Worm (Caenorhabditis elegans) whole organism, mixed stage, embryonic: ENCODE results near the gene F26F2.4.

Experiments
- ceh-39 ChIP-seq: fragments of 150-350 bp; optimal IDR thresholded peaks from 2 replicates; lab custom pipeline; 2014; ENCODE audit warnings: missing biosample characterization, missing genetic modification characterization
- ces-1 ChIP-seq: fragments of 150-350 bp; optimal IDR thresholded peaks from 2 replicates; lab custom pipeline; 2014; ENCODE audit warnings: missing biosample characterization, missing genetic modification reagents, missing genetic modification characterization
- elt-1 ChIP-seq: sonication (generic microtip); optimal IDR thresholded peaks from 2 replicates; lab custom pipeline; 2017; ENCODE audit warnings: missing genetic modification characterization, mild to moderate bottlenecking, missing compliant biosample characterization, antibody characterized with exemption, moderate library complexity, borderline replicate concordance; ENCODE audit not compliant: insufficient read depth
- lin-13 ChIP-seq: fragments of 150-350 bp; optimal IDR thresholded peaks from 2 replicates; lab custom pipeline; 2014; ENCODE audit warnings: missing biosample characterization, missing genetic modification characterization
- mep-1 ChIP-seq: fragments of 150-350 bp; optimal IDR thresholded peaks from 2 replicates; lab custom pipeline; 2017; ENCODE audit warnings: missing biosample characterization, missing genetic modification reagents, missing genetic modification characterization, inconsistent platforms
- nhr-237 ChIP-seq: fragments of 150-350 bp; optimal IDR thresholded peaks from 2 replicates; lab custom pipeline; 2014; ENCODE audit warnings: missing biosample characterization, missing genetic modification characterization
- nhr-76 ChIP-seq: sonication (generic microtip); optimal IDR thresholded peaks from 2 replicates; lab custom pipeline; 2017; ENCODE audit warnings: missing biosample characterization, missing genetic modification characterization
- pha-4 ChIP-seq: fragments of 150-350 bp; optimal IDR thresholded peaks from 2 replicates; lab custom pipeline; 2018; ENCODE audit warnings: missing biosample characterization, missing genetic modification reagents, missing genetic modification characterization
- snpc-4 ChIP-seq: fragments of 150-350 bp; optimal IDR thresholded peaks from 2 replicates; lab custom pipeline; 2014; ENCODE audit warnings: missing biosample characterization, missing genetic modification characterization
- unc-120 ChIP-seq: sonication (generic microtip); optimal IDR thresholded peaks from 2 replicates; lab custom pipeline; 2017; ENCODE audit warnings: missing genetic modification characterization, missing compliant biosample characterization; ENCODE audit not compliant: poor library complexity, severe bottlenecking
- unc-39 ChIP-seq: fragments of 150-350 bp; optimal IDR thresholded peaks from 2 replicates; lab custom pipeline; 2014; ENCODE audit warnings: missing biosample characterization, missing genetic modification characterization
- unc-62 ChIP-seq: fragments of 150-350 bp; optimal IDR thresholded peaks from 2 replicates; lab custom pipeline; 2014; ENCODE audit warnings: missing biosample characterization, missing genetic modification reagents, missing genetic modification characterization
- ztf-11 ChIP-seq: fragments of 150-350 bp; optimal IDR thresholded peaks from 2 replicates; lab custom pipeline; 2014; ENCODE audit warnings: missing biosample characterization, missing genetic modification characterization

DNA sequence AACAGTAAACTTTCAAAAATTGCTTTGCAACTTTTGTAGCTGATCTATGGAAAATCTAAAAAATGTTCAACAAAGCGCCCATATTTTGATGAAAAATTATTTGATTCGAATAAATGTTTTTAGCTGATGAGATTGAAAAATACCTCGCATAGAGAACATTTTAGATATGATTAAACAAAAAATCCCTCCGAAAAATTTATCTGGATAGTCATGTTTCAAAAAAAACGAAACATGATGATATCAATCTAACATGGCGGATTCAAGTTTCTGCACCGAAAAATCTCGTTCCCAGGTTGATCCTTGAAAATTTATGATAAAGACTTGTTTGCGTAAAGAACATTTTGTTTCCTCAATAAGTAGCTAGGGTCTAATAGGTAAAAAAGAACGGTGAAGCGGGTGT lies 39.6 kb downstream of the F26F2.4 start, which contains the start of gene ttr-12:
- TF ChIP-seq ztf-11 (tag; lab: Kevin White, UChicago) (no peak), unc-39 (tag; lab: Kevin White, UChicago) (no peak), snpc-4 (tag; lab: Kevin White, UChicago) (no peak), ceh-39 (tag; lab: Kevin White, UChicago) (no peak), lin-13 (tag; lab: Kevin White, UChicago) (no peak), nhr-237 (no peak), mep-1 (tag; lab: Kevin White, UChicago) (no peak), unc-62 (GFP tag; lab: Kevin White, UChicago) (no peak), pha-4 (tag; lab: Kevin White, UChicago) (no peak), elt-1 (tag; lab: Kevin White, UChicago) (no peak), nhr-76 (no peak), unc-120 (no peak), ces-1 (GFP tag; lab: Kevin White, UChicago) (no peak)
